Worm (Caenorhabditis elegans): ENCODE results near the gene K07E3.1.
"Not testable (repeated sequence)": the region's sequence is repeated elsewhere in the genome, so short reads cannot be mapped to it uniquely, and the experiment has no call there.

DNA sequence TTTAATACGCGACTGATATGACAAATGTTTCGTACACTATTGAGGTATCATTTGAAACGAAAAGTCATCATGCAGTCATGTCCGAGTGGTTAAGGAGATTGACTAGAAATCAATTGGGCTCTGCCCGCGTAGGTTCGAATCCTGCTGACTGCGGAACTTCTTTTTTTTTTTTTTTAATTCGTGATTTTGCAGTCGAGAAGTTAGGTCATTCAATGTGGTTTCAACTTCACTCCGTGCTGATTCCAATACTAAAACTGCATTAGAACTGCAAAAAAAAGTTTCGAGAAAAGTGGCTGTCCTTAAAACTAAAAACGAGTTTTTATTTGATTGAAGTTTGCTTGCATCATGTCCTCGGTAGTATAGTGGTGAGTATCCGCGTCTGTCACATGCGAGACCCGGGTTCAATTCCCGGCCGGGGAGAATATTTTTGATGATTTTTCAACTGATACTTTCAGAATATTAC lies 44.2 kb downstream of the K07E3.1 start:
- TF ChIP-seq fkh-4 (tag; optimal IDR thresholded peaks at IDR 0.05; ENCODE audit: borderline replicate concordance); ceh-82 (tag; optimal IDR thresholded peaks at IDR 0.05); tbx-2 (tag; optimal IDR thresholded peaks at IDR 0.05); nhr-12 (tag; optimal IDR thresholded peaks at IDR 0.05); nhr-237 (tag; optimal IDR thresholded peaks at IDR 0.05); lin-15B (tag; optimal IDR thresholded peaks at IDR 0.05); fkh-8 (tag; optimal IDR thresholded peaks at IDR 0.05); ets-5 (GFP tag; IDR thresholded peaks at IDR 0.05): not testable (repeated sequence)
